Fruit fly (Drosophila melanogaster) whole organism, adult: ENCODE data around the gene Pax.

Source experiments
- CG11617 ChIP-seq: fragments of 200-800 bp; sonication (Bioruptor generic); optimal IDR thresholded peaks from 2 replicates; lab custom pipeline; 2017; ENCODE audit warnings: mild to moderate bottlenecking, missing biosample characterization, missing genetic modification reagents, missing genetic modification characterization
- CG12768 ChIP-seq: fragments of 200-800 bp; sonication (Bioruptor generic); optimal IDR thresholded peaks from 2 replicates; lab custom pipeline; 2017; ENCODE audit warnings: missing biosample characterization, missing genetic modification characterization, mild to moderate bottlenecking, moderate library complexity, missing genetic modification reagents
- CG14711 ChIP-seq: fragments of 200-800 bp; sonication (Bioruptor generic); optimal IDR thresholded peaks from 2 replicates; lab custom pipeline; 2018; ENCODE audit warnings: missing biosample characterization, mild to moderate bottlenecking, missing genetic modification characterization, moderate library complexity
- CG1620 ChIP-seq: fragments of 200-800 bp; sonication (Bioruptor generic); optimal IDR thresholded peaks from 2 replicates; lab custom pipeline; 2016; ENCODE audit warnings: missing biosample characterization, missing genetic modification characterization
- CG33017 ChIP-seq: fragments of 200-800 bp; sonication (Bioruptor generic); optimal IDR thresholded peaks from 2 replicates; lab custom pipeline; 2018; ENCODE audit warnings: missing biosample characterization, mild to moderate bottlenecking, missing genetic modification characterization, moderate library complexity
- CG5204 ChIP-seq: fragments of 200-800 bp; sonication (Bioruptor generic); optimal IDR thresholded peaks from 2 replicates; lab custom pipeline; 2016; ENCODE audit warnings: missing biosample characterization, missing genetic modification characterization
- CG7045 ChIP-seq: fragments of 200-800 bp; sonication (Bioruptor generic); optimal IDR thresholded peaks from 2 replicates; lab custom pipeline; 2017; ENCODE audit warnings: missing biosample characterization, mild to moderate bottlenecking, missing genetic modification characterization
- CG7101 ChIP-seq: fragments of 200-800 bp; sonication (Bioruptor generic); optimal IDR thresholded peaks from 2 replicates; lab custom pipeline; 2018; ENCODE audit warnings: missing biosample characterization, mild to moderate bottlenecking, missing genetic modification characterization, moderate library complexity
- Clk ChIP-seq: fragments of 200-800 bp; sonication (Bioruptor generic); optimal IDR thresholded peaks from 2 replicates; lab custom pipeline; 2017; ENCODE audit warnings: missing biosample characterization, missing genetic modification characterization
- Crg-1 ChIP-seq: fragments of 200-800 bp; sonication (Bioruptor generic); optimal IDR thresholded peaks from 2 replicates; lab custom pipeline; 2016; ENCODE audit warnings: missing biosample characterization, missing genetic modification characterization
- Hr96 ChIP-seq: fragments of 200-800 bp; sonication (Bioruptor generic); optimal IDR thresholded peaks from 2 replicates; lab custom pipeline; 2016; ENCODE audit warnings: missing biosample characterization, missing genetic modification characterization
- Mnt ChIP-seq: fragments of 200-800 bp; sonication (Bioruptor generic); optimal IDR thresholded peaks from 2 replicates; lab custom pipeline; 2016; ENCODE audit warnings: missing biosample characterization, mild to moderate bottlenecking, missing genetic modification characterization
- bab1 ChIP-seq: fragments of 200-800 bp; sonication (Bioruptor generic); optimal IDR thresholded peaks from 3 replicates; lab custom pipeline; 2019; ENCODE audit warnings: missing biosample characterization, mild to moderate bottlenecking, missing genetic modification characterization, moderate library complexity
- cic ChIP-seq: fragments of 200-800 bp; sonication (Bioruptor generic); optimal IDR thresholded peaks from 2 replicates; lab custom pipeline; 2017; ENCODE audit warnings: missing biosample characterization, mild to moderate bottlenecking, missing genetic modification characterization, moderate library complexity
- cnc ChIP-seq, 2 experiments: fragments of >200 bp; optimal IDR thresholded peaks; 2 replicates each; lab custom pipeline; 2017
- kay ChIP-seq: fragments of 200-800 bp; sonication (Bioruptor generic); peaks from one replicate; lab custom pipeline; 2016; ENCODE audit warnings: missing biosample characterization, missing genetic modification characterization, borderline replicate concordance
- ovo ChIP-seq: fragments of 200-800 bp; sonication (Bioruptor generic); optimal IDR thresholded peaks from 2 replicates; lab custom pipeline; 2016; ENCODE audit warnings: missing biosample characterization, missing genetic modification characterization
- pad ChIP-seq: fragments of 200-800 bp; sonication (Bioruptor generic); optimal IDR thresholded peaks from 3 replicates; lab custom pipeline; 2017; ENCODE audit warnings: missing biosample characterization, missing genetic modification characterization, mild to moderate bottlenecking, moderate library complexity, missing genetic modification reagents
- tj ChIP-seq: fragments of 200-800 bp; sonication (Bioruptor generic); optimal IDR thresholded peaks from 3 replicates; lab custom pipeline; 2017; ENCODE audit warnings: missing biosample characterization, mild to moderate bottlenecking, missing genetic modification characterization, moderate library complexity
- toe ChIP-seq: fragments of 200-800 bp; sonication (Bioruptor generic); optimal IDR thresholded peaks from 2 replicates; lab custom pipeline; 2016; ENCODE audit warnings: missing biosample characterization, missing genetic modification characterization

Pax gene

dm6 chr2L:19406419-19406818 lies 20.0 kb downstream of the Pax start:
- TF ChIP-seq pad (GFP tag; lab: Kevin White, UChicago) (no peak), tj (GFP tag; lab: Kevin White, UChicago) (no peak), Clk (GFP tag; lab: Kevin White, UChicago) (no peak), bab1 (GFP tag; lab: Kevin White, UChicago) (no peak)

- TF ChIP-seq Clk (GFP tag; lab: Kevin White, UChicago) (no peak), CG11617 (GFP tag; lab: Kevin White, UChicago) (no peak), CG12768 (no peak), CG33017 (tag; lab: Kevin White, UChicago) (no peak), kay (GFP tag; lab: Kevin White, UChicago) (no peak), Crg-1 (GFP tag; lab: Kevin White, UChicago) (no peak), tj (GFP tag; lab: Kevin White, UChicago) (no peak), toe (GFP tag; lab: Kevin White, UChicago) (no peak), cnc (optimal IDR thresholded peaks at IDR 0.05; lab: Kevin White, UChicago) (no peak), ovo (no peak), CG7045 (GFP tag; lab: Kevin White, UChicago) (no peak), CG5204 (GFP tag; lab: Kevin White, UChicago) (no peak), CG7101 (tag; lab: Kevin White, UChicago) (no peak), Hr96 (GFP tag; lab: Kevin White, UChicago) (no peak), bab1 (GFP tag; lab: Kevin White, UChicago) (no peak), pad (GFP tag; lab: Kevin White, UChicago) (no peak), cic (GFP tag; lab: Kevin White, UChicago) (no peak)
Observed at dm6 chr2L:19405685-19406357, 20.6 kb downstream of the Pax start.

- TF ChIP-seq CG1620 (GFP tag; lab: Kevin White, UChicago) (no peak), CG5204 (GFP tag; lab: Kevin White, UChicago) (no peak), Crg-1 (GFP tag; lab: Kevin White, UChicago) (no peak), Clk (GFP tag; lab: Kevin White, UChicago) (no peak), toe (GFP tag; lab: Kevin White, UChicago) (no peak), kay (GFP tag; lab: Kevin White, UChicago) (no peak), CG7101 (tag; lab: Kevin White, UChicago) (no peak), CG14711 (tag; lab: Kevin White, UChicago) (no peak), cic (GFP tag; lab: Kevin White, UChicago) (no peak), tj (GFP tag; lab: Kevin White, UChicago) (no peak)
Observed at dm6 chr2L:19404804-19405203, 21.6 kb downstream of the Pax start.

DNA sequence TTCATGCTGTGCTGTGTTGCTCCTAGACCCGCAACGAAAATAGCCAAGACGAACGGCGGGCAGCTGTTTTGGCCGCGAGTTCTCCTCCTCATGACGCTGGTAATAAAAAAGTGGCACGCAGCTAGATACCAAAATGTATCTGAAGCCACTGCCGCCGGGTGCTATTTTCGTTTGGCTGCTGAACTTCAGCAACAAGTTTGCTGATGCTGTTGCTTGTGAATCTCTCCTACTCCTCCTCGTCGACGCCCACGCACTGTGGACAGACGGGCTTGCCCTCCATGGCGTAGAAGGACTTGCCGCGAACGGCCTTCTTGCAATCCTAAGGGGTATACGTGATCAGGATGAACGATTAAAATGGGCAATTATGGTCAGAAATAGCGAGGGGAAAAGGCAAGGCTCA lies 23.0 kb downstream of the Pax start:
- TF ChIP-seq CG1620 (GFP tag; lab: Kevin White, UChicago) = no peak
- TF ChIP-seq Clk (GFP tag; lab: Kevin White, UChicago) = no peak
- TF ChIP-seq Hr96 (GFP tag; lab: Kevin White, UChicago) = no peak

dm6 chr2L:19402667-19403066 lies 23.7 kb downstream of the Pax start:
- TF ChIP-seq Clk (GFP tag; lab: Kevin White, UChicago) (no peak), CG11617 (GFP tag; lab: Kevin White, UChicago) (no peak), toe (GFP tag; lab: Kevin White, UChicago) (no peak), ovo (no peak), Mnt (GFP tag; lab: Kevin White, UChicago) (no peak), kay (GFP tag; lab: Kevin White, UChicago) (no peak), CG12768 (no peak), CG7101 (tag; lab: Kevin White, UChicago) (no peak), CG7045 (GFP tag; lab: Kevin White, UChicago) (no peak), CG1620 (GFP tag; lab: Kevin White, UChicago) (no peak), pad (GFP tag; lab: Kevin White, UChicago) (no peak), Crg-1 (GFP tag; lab: Kevin White, UChicago) (no peak), tj (GFP tag; lab: Kevin White, UChicago) (no peak), cic (GFP tag; lab: Kevin White, UChicago) (no peak), cnc (optimal IDR thresholded peaks at IDR 0.05; lab: Kevin White, UChicago) (no peak)

- TF ChIP-seq tj (GFP tag; lab: Kevin White, UChicago) (no peak), Clk (GFP tag; lab: Kevin White, UChicago) (no peak), ovo (no peak), cic (GFP tag; lab: Kevin White, UChicago) (no peak), CG5204 (GFP tag; lab: Kevin White, UChicago) (no peak)
Observed at dm6 chr2L:19401914-19402313, 24.5 kb downstream of the Pax start.
